Fruit fly (Drosophila melanogaster) Kc167 (cell line): ENCODE data around the gene Rpn12R.

ENCODE experiments used
- Myc ChIP-seq: fragments of >200 bp; optimal IDR thresholded peaks from 2 replicates; lab custom pipeline; 2017; ENCODE audit warnings: missing external identifiers
- Sin3A ChIP-seq: fragments of >200 bp; optimal IDR thresholded peaks from 2 replicates; lab custom pipeline; 2018; ENCODE audit warnings: missing external identifiers
- h ChIP-seq: fragments of >200 bp; optimal IDR thresholded peaks from 3 replicates; lab custom pipeline; 2018; ENCODE audit warnings: missing external identifiers
- insv ChIP-seq: fragments of >200 bp; optimal IDR thresholded peaks from 3 replicates; lab custom pipeline; 2018; ENCODE audit warnings: missing external identifiers
- psq ChIP-seq: fragments of >200 bp; optimal IDR thresholded peaks from 2 replicates; lab custom pipeline; 2017; ENCODE audit warnings: missing external identifiers
- ttk ChIP-seq: sonication (Bioruptor generic); optimal IDR thresholded peaks from 2 replicates; lab custom pipeline; 2017; ENCODE audit warnings: missing external identifiers

- TF ChIP-seq Myc (no peak), h (lab: Kevin White, UChicago) (no peak), ttk (lab: Kevin White, UChicago) (no peak), psq (lab: Kevin White, UChicago) (no peak), Sin3A (lab: Kevin White, UChicago) (no peak), insv (lab: Kevin White, UChicago) (no peak)
Observed at dm6 chr3L:15043874-15044336, 1.5 kb upstream of the Rpn12R start, which contains the start of gene ind.
